Worm (Caenorhabditis elegans) whole organism, L1 larva: ENCODE data around the gene nep-9.

Experiments
- C04F5.9 ChIP-seq: sonication (generic microtip); optimal IDR thresholded peaks from 2 replicates; lab custom pipeline; 2016; ENCODE audit warnings: missing genetic modification characterization, missing compliant biosample characterization
- C16A3.4 ChIP-seq: fragments of 150-350 bp; optimal IDR thresholded peaks from 2 replicates; lab custom pipeline; 2014; ENCODE audit warnings: missing biosample characterization, missing genetic modification characterization
- C34B4.2 ChIP-seq: sonication (generic microtip); optimal IDR thresholded peaks from 2 replicates; lab custom pipeline; 2017; ENCODE audit warnings: mild to moderate bottlenecking, missing genetic modification characterization, missing compliant biosample characterization
- F16B12.6 ChIP-seq: fragments of 150-350 bp; optimal IDR thresholded peaks from 2 replicates; lab custom pipeline; 2014; ENCODE audit warnings: missing biosample characterization, missing genetic modification characterization
- blmp-1 ChIP-seq: fragments of 150-350 bp; optimal IDR thresholded peaks from 2 replicates; lab custom pipeline; 2014; ENCODE audit warnings: missing biosample characterization, missing genetic modification characterization
- ceh-88 ChIP-seq: fragments of 200-800 bp; sonication (Bioruptor generic); IDR thresholded peaks from 2 replicates; pipeline ENCODE4 v1.3.6; 2022; ENCODE audit warnings: missing genetic modification characterization, missing compliant biosample characterization
- ceh-90 ChIP-seq: sonication (generic microtip); optimal IDR thresholded peaks from 2 replicates; lab custom pipeline; 2016; ENCODE audit warnings: missing genetic modification characterization, missing compliant biosample characterization
- dsc-1 ChIP-seq: sonication (generic microtip); optimal IDR thresholded peaks from 2 replicates; lab custom pipeline; 2016; ENCODE audit warnings: mild to moderate bottlenecking, missing genetic modification characterization, missing compliant biosample characterization
- egl-13 ChIP-seq: sonication (generic microtip); optimal IDR thresholded peaks from 2 replicates; lab custom pipeline; 2016; ENCODE audit warnings: missing genotype, missing genetic modification reagents, missing genetic modification characterization, missing compliant biosample characterization
- fkh-10 ChIP-seq: sonication (generic microtip); optimal IDR thresholded peaks from 2 replicates; lab custom pipeline; 2017; ENCODE audit warnings: missing biosample characterization, missing genetic modification reagents, missing genetic modification characterization
- fkh-4 ChIP-seq: sonication (generic microtip); optimal IDR thresholded peaks from 2 replicates; lab custom pipeline; 2016; ENCODE audit warnings: missing compliant biosample characterization, missing genetic modification characterization, borderline replicate concordance
- fkh-8 ChIP-seq: sonication (generic microtip); optimal IDR thresholded peaks from 2 replicates; lab custom pipeline; 2016; ENCODE audit warnings: mild to moderate bottlenecking, missing genetic modification characterization, missing compliant biosample characterization
- grh-1 ChIP-seq: fragments of 200-800 bp; sonication (Bioruptor generic); IDR thresholded peaks from 2 replicates; pipeline ENCODE4 v1.3.6; 2022; ENCODE audit warnings: missing genetic modification reagents, missing genetic modification characterization, missing compliant biosample characterization
- hlh-17 ChIP-seq: fragments of 200-800 bp; sonication (Bioruptor generic); optimal IDR thresholded peaks from 2 replicates; lab custom pipeline; 2018; ENCODE audit warnings: missing genetic modification characterization, mild to moderate bottlenecking, missing compliant biosample characterization, moderate library complexity, borderline replicate concordance
- isw-1 ChIP-seq: fragments of 200-800 bp; sonication (Bioruptor generic); IDR thresholded peaks from 2 replicates; pipeline ENCODE4 v1.3.6; 2022; ENCODE audit warnings: missing genetic modification characterization, missing compliant biosample characterization
- lin-14 ChIP-seq: fragments of 200-800 bp; sonication (Bioruptor generic); optimal IDR thresholded peaks from 2 replicates; lab custom pipeline; 2018; ENCODE audit warnings: mild to moderate bottlenecking, missing genetic modification characterization, moderate library complexity, missing compliant biosample characterization
- lin-15B ChIP-seq: fragments of 150-350 bp; sonication (generic microtip); optimal IDR thresholded peaks from 3 replicates; lab custom pipeline; 2014; ENCODE audit warnings: missing biosample characterization, missing genetic modification characterization
- mdl-1 ChIP-seq, 2 experiments: fragments of 150-350 bp; optimal IDR thresholded peaks; 2 replicates each; lab custom pipeline; 2014 to 2017; ENCODE audit warnings: missing biosample characterization in 2 of 2, missing genetic modification characterization in 2 of 2, inconsistent platforms in 1 of 2
- mep-1 ChIP-seq: fragments of 150-350 bp; optimal IDR thresholded peaks from 2 replicates; lab custom pipeline; 2014; ENCODE audit warnings: missing biosample characterization, missing genetic modification characterization
- nhr-11 ChIP-seq: fragments of 150-350 bp; optimal IDR thresholded peaks from 2 replicates; lab custom pipeline; 2014; ENCODE audit warnings: missing biosample characterization, missing genetic modification characterization
- nhr-12 ChIP-seq: sonication (generic microtip); optimal IDR thresholded peaks from 2 replicates; lab custom pipeline; 2017; ENCODE audit warnings: missing biosample characterization, missing genetic modification characterization
- nhr-19 ChIP-seq: fragments of 200-800 bp; sonication (Bioruptor generic); conservative IDR thresholded peaks from 2 replicates; pipeline ENCODE4 v1.3.6; 2022; ENCODE audit warnings: missing genetic modification characterization, missing compliant biosample characterization
- nhr-28 ChIP-seq: fragments of 150-350 bp; optimal IDR thresholded peaks from 2 replicates; lab custom pipeline; 2014; ENCODE audit warnings: missing biosample characterization, missing genetic modification characterization
- nhr-47 ChIP-seq: sonication (generic microtip); optimal IDR thresholded peaks from 2 replicates; lab custom pipeline; 2016; ENCODE audit warnings: mild to moderate bottlenecking, missing genetic modification characterization, moderate library complexity, missing compliant biosample characterization
- nhr-76 ChIP-seq: sonication (generic microtip); optimal IDR thresholded peaks from 2 replicates; lab custom pipeline; 2017; ENCODE audit warnings: missing biosample characterization, missing genetic modification characterization
- nhr-77 ChIP-seq: fragments of 150-350 bp; optimal IDR thresholded peaks from 2 replicates; lab custom pipeline; 2014; ENCODE audit warnings: missing biosample characterization, missing genetic modification characterization
- nhr-84 ChIP-seq: sonication (generic microtip); optimal IDR thresholded peaks from 2 replicates; lab custom pipeline; 2017; ENCODE audit warnings: missing biosample characterization, missing genetic modification characterization
- nhr-85 ChIP-seq: sonication (generic microtip); peaks from one replicate; lab custom pipeline; 2016; ENCODE audit warnings: missing genetic modification characterization, inconsistent platforms, missing compliant biosample characterization
- nhr-90 ChIP-seq: sonication (generic microtip); optimal IDR thresholded peaks from 2 replicates; lab custom pipeline; 2016; ENCODE audit warnings: mild to moderate bottlenecking, missing genetic modification characterization, missing compliant biosample characterization; ENCODE audit not compliant: poor library complexity
- pax-3 ChIP-seq: fragments of 200-800 bp; sonication (Bioruptor generic); optimal IDR thresholded peaks from 2 replicates; lab custom pipeline; 2018; ENCODE audit warnings: mild to moderate bottlenecking, missing genetic modification characterization, moderate library complexity, missing compliant biosample characterization
- pqm-1 ChIP-seq: sonication (generic microtip); optimal IDR thresholded peaks from 3 replicates; lab custom pipeline; 2017; ENCODE audit warnings: missing biosample characterization, missing genetic modification characterization
- skn-1 ChIP-seq: fragments of 150-350 bp; optimal IDR thresholded peaks from 2 replicates; lab custom pipeline; 2014; ENCODE audit warnings: missing biosample characterization, missing genetic modification characterization
- snpc-4 ChIP-seq: fragments of 150-350 bp; optimal IDR thresholded peaks from 2 replicates; lab custom pipeline; 2014; ENCODE audit warnings: missing biosample characterization, missing genetic modification characterization
- snu-23 ChIP-seq: sonication (generic microtip); optimal IDR thresholded peaks from 2 replicates; lab custom pipeline; 2016; ENCODE audit warnings: missing genetic modification characterization, missing compliant biosample characterization
- sup-37 ChIP-seq: fragments of 200-800 bp; sonication (Bioruptor generic); optimal IDR thresholded peaks from 2 replicates; lab custom pipeline; 2018; ENCODE audit warnings: mild to moderate bottlenecking, missing genetic modification characterization, missing compliant biosample characterization
- swsn-7 ChIP-seq: sonication (generic microtip); optimal IDR thresholded peaks from 2 replicates; lab custom pipeline; 2016; ENCODE audit warnings: missing genetic modification characterization, missing compliant biosample characterization
- tbx-2 ChIP-seq: sonication (generic microtip); optimal IDR thresholded peaks from 2 replicates; lab custom pipeline; 2016; ENCODE audit warnings: missing genetic modification characterization, missing compliant biosample characterization
- tlp-1 ChIP-seq: fragments of 150-350 bp; optimal IDR thresholded peaks from 2 replicates; lab custom pipeline; 2014; ENCODE audit warnings: missing biosample characterization, missing genetic modification characterization
- unc-130 ChIP-seq: fragments of 150-350 bp; optimal IDR thresholded peaks from 2 replicates; lab custom pipeline; 2017; ENCODE audit warnings: missing biosample characterization, missing genetic modification characterization, inconsistent platforms
- unc-86 ChIP-seq: sonication (generic microtip); optimal IDR thresholded peaks from 2 replicates; lab custom pipeline; 2016; ENCODE audit warnings: missing genetic modification characterization, missing compliant biosample characterization
- unc-98 ChIP-seq: fragments of 200-800 bp; sonication (Bioruptor generic); IDR thresholded peaks from 2 replicates; pipeline ENCODE4 v1.3.6; 2022; ENCODE audit warnings: missing genetic modification characterization, missing compliant biosample characterization
- ztf-4 ChIP-seq: fragments of 150-350 bp; optimal IDR thresholded peaks from 2 replicates; lab custom pipeline; 2014; ENCODE audit warnings: missing biosample characterization, missing genetic modification characterization

nep-9 gene

DNA sequence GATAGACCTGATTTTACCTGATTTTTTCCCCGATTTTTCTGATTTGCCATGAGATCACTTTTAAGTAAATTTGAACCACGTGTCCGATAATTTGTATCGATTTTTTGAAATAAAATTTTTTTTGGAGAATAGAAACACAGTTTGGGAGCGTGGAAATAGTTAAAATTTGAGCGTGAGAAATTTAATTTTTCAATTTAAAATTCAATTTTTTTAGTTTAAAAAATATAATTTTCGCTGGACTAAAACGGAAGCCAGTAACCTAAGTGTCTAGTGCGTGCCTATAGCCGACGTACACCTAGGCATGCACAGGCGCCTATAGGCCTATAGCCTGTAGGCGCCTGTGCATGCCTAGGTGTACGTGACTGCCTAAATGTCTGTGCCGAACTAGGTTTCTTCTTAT, at the start of gene nep-9:
TSS of gene nep-9 (minus strand) at position 101 of the 400 bp plus-strand sequence.
- TF ChIP-seq tlp-1 (tag; lab: Kevin White, UChicago) (no peak), unc-86 (no peak), nhr-76 (tag; lab: Kevin White, UChicago) (no peak), sup-37 (GFP tag; lab: Kevin White, UChicago) (no peak), fkh-10 (no peak), nhr-85 (tag; lab: Kevin White, UChicago) (no peak), dsc-1 (no peak), egl-13 (tag; lab: Kevin White, UChicago) (no peak), fkh-8 (tag; lab: Kevin White, UChicago) (no peak), isw-1 (GFP tag; lab: Robert Waterston, UW) (no peak), nhr-90 (no peak), unc-130 (tag; lab: Kevin White, UChicago) (no peak), lin-15B (tag; lab: Kevin White, UChicago) (no peak), nhr-12 (no peak), nhr-47 (tag; lab: Kevin White, UChicago) (no peak), ceh-88 (no peak), C34B4.2 (no peak), nhr-77 (tag; lab: Kevin White, UChicago) (no peak), C16A3.4 (tag; lab: Kevin White, UChicago) (no peak), skn-1 (tag; lab: Kevin White, UChicago) (no peak)

ce11 chrII:3448776-3449280, 49.7 kb upstream of the nep-9 start, which contains the start of gene C16C8.25:
Gene C16C8.25 (plus strand): TSS chrII:3449230.
- TF ChIP-seq grh-1 (GFP tag; lab: Robert Waterston, UW): no peak
- TF ChIP-seq pqm-1 (tag; lab: Kevin White, UChicago): no peak
- no peak for TF ChIP-seq blmp-1 (tag; lab: Kevin White, UChicago)
- no peak for TF ChIP-seq nhr-19 (GFP tag; lab: Robert Waterston, UW)
- no peak for TF ChIP-seq C04F5.9 (tag; lab: Kevin White, UChicago)
- TF ChIP-seq sup-37 (GFP tag; lab: Kevin White, UChicago): no peak
- TF ChIP-seq lin-14 (GFP tag; lab: Kevin White, UChicago): no peak
- TF ChIP-seq swsn-7: no peak
- TF ChIP-seq ceh-90 (tag; lab: Kevin White, UChicago): no peak
- no peak for TF ChIP-seq C16A3.4 (tag; lab: Kevin White, UChicago)
- no peak for TF ChIP-seq tbx-2 (tag; lab: Kevin White, UChicago)
- TF ChIP-seq nhr-11 (tag; lab: Kevin White, UChicago): no peak

ce11 chrII:3447906-3448305, 48.8 kb upstream of the nep-9 start, which contains the start of gene C16C8.21:
Gene C16C8.21 (plus strand): TSS chrII:3448206.
- TF ChIP-seq skn-1 (tag; lab: Kevin White, UChicago): no peak
- no peak for TF ChIP-seq F16B12.6 (tag; lab: Kevin White, UChicago)
- TF ChIP-seq hlh-17 (GFP tag; lab: Kevin White, UChicago): no peak
- TF ChIP-seq lin-15B (tag; lab: Kevin White, UChicago): no peak
- no peak for TF ChIP-seq pax-3 (tag; lab: Kevin White, UChicago)
- no peak for TF ChIP-seq snu-23 (GFP tag; lab: Kevin White, UChicago)
- TF ChIP-seq fkh-4: no peak
- no peak for TF ChIP-seq unc-86
- TF ChIP-seq snpc-4: no peak
- TF ChIP-seq ztf-4 (tag; lab: Kevin White, UChicago): no peak
- TF ChIP-seq mep-1 (tag; lab: Kevin White, UChicago): no peak
- no peak for TF ChIP-seq unc-98 (GFP tag; lab: Robert Waterston, UW)
- TF ChIP-seq mdl-1 (tag; optimal IDR thresholded peaks at IDR 0.05; lab: Kevin White, UChicago): no peak
- no peak for TF ChIP-seq nhr-28 (tag; lab: Kevin White, UChicago)
- no peak for TF ChIP-seq nhr-84 (tag; lab: Kevin White, UChicago)
- TF ChIP-seq C16A3.4 (tag; lab: Kevin White, UChicago): no peak
- TF ChIP-seq ceh-90 (tag; lab: Kevin White, UChicago): no peak
